Worm (Caenorhabditis elegans): ENCODE measurements around the gene sip-1.

Gene sip-1

ce11 chrIII:10512570-10512969, 6.0 kb upstream of the sip-1 start:
- TF ChIP-seq ces-1 (GFP tag; optimal IDR thresholded peaks at IDR 0.05) (peak; percentile 60), elt-3 (tag; optimal IDR thresholded peaks at IDR 0.05) (no peak)

ce11 chrIII:10505943-10506698, 480 bp downstream of the sip-1 start:
- no peak for TF ChIP-seq ztf-11 (tag; optimal IDR thresholded peaks at IDR 0.05)
- TF ChIP-seq mab-5 (tag; optimal IDR thresholded peaks at IDR 0.05): no peak
- TF ChIP-seq nhr-12 (tag; optimal IDR thresholded peaks at IDR 0.05): no peak
- TF ChIP-seq sem-2 (GFP tag; optimal IDR thresholded peaks at IDR 0.05): no peak
- no peak for TF ChIP-seq unc-39 (tag; optimal IDR thresholded peaks at IDR 0.05)
- no peak for TF ChIP-seq lsy-2 (tag; optimal IDR thresholded peaks at IDR 0.05)
- TF ChIP-seq ceh-43 (GFP tag; optimal IDR thresholded peaks at IDR 0.05): no peak
- no peak for TF ChIP-seq pha-4 (tag; optimal IDR thresholded peaks at IDR 0.05)
- TF ChIP-seq ces-1 (GFP tag; optimal IDR thresholded peaks at IDR 0.05): no peak
- no peak for TF ChIP-seq drap-1 (GFP tag; optimal IDR thresholded peaks at IDR 0.05)
- TF ChIP-seq elt-1 (tag; optimal IDR thresholded peaks at IDR 0.05; ENCODE audit: borderline replicate concordance, insufficient read depth): no peak
- no peak for TF ChIP-seq bed-3 (GFP tag; optimal IDR thresholded peaks at IDR 0.05)
- no peak for TF ChIP-seq elt-3 (tag; optimal IDR thresholded peaks at IDR 0.05)
- TF ChIP-seq nhr-237 (tag; optimal IDR thresholded peaks at IDR 0.05): no peak
- no peak for TF ChIP-seq nhr-76 (tag; optimal IDR thresholded peaks at IDR 0.05)

- TF ChIP-seq snpc-4 (tag; optimal IDR thresholded peaks at IDR 0.05) (no peak), cnd-1 (tag; optimal IDR thresholded peaks at IDR 0.05) (no peak), nhr-237 (tag; optimal IDR thresholded peaks at IDR 0.05) (peak; percentile 54), nhr-28 (tag; optimal IDR thresholded peaks at IDR 0.05) (no peak), zip-8 (tag; optimal IDR thresholded peaks at IDR 0.05) (no peak), nhr-12 (tag; optimal IDR thresholded peaks at IDR 0.05) (no peak), ceh-83 (GFP tag; optimal IDR thresholded peaks at IDR 0.05) (no peak), mep-1 (tag; optimal IDR thresholded peaks at IDR 0.05) (peak; percentile 75), ceh-39 (tag; optimal IDR thresholded peaks at IDR 0.05) (peak; percentile 49), sem-2 (GFP tag; optimal IDR thresholded peaks at IDR 0.05) (no peak), hlh-1 (tag; optimal IDR thresholded peaks at IDR 0.05) (peak; percentile 13), unc-120 (tag; optimal IDR thresholded peaks at IDR 0.05; ENCODE audit: poor library complexity, severe bottlenecking) (no peak), nhr-2 (tag; optimal IDR thresholded peaks at IDR 0.05) (no peak), pha-4 (tag; optimal IDR thresholded peaks at IDR 0.05) (peak; percentile 67), drap-1 (GFP tag; optimal IDR thresholded peaks at IDR 0.05) (no peak), lsy-2 (tag; optimal IDR thresholded peaks at IDR 0.05) (peak; percentile 34), unc-62 (GFP tag; optimal IDR thresholded peaks at IDR 0.05) (no peak), ces-1 (GFP tag; optimal IDR thresholded peaks at IDR 0.05) (peak; percentile 77), tbx-8 (GFP tag; optimal IDR thresholded peaks at IDR 0.05) (no peak), unc-39 (tag; optimal IDR thresholded peaks at IDR 0.05) (no peak), flh-1 (GFP tag; optimal IDR thresholded peaks at IDR 0.05) (no peak), blmp-1 (tag; optimal IDR thresholded peaks at IDR 0.05) (no peak), lin-13 (tag; optimal IDR thresholded peaks at IDR 0.05) (peak; percentile 49), nhr-76 (tag; optimal IDR thresholded peaks at IDR 0.05) (no peak), mab-5 (tag; optimal IDR thresholded peaks at IDR 0.05) (no peak)
Measured at ce11 chrIII:10505182-10505581, 1.4 kb downstream of the sip-1 start, which contains the start of the genes taf-11.3 and urm-1. TSS of gene taf-11.3 (minus strand) at chrIII:10505250. TSS of gene urm-1 (plus strand) at chrIII:10505480.

- no peak for TF ChIP-seq cnd-1 (tag; optimal IDR thresholded peaks at IDR 0.05)
- no peak for TF ChIP-seq mls-2 (tag; optimal IDR thresholded peaks at IDR 0.05)
- no peak for TF ChIP-seq elt-3 (tag; optimal IDR thresholded peaks at IDR 0.05)
- TF ChIP-seq nhr-28 (tag; optimal IDR thresholded peaks at IDR 0.05): no peak
- no peak for TF ChIP-seq mep-1 (tag; optimal IDR thresholded peaks at IDR 0.05)
- TF ChIP-seq zip-8 (tag; optimal IDR thresholded peaks at IDR 0.05): no peak
- TF ChIP-seq lsy-2 (tag; optimal IDR thresholded peaks at IDR 0.05): no peak
- no peak for TF ChIP-seq ces-1 (GFP tag; optimal IDR thresholded peaks at IDR 0.05)
- TF ChIP-seq nhr-2 (tag; optimal IDR thresholded peaks at IDR 0.05): no peak
- TF ChIP-seq flh-1 (GFP tag; optimal IDR thresholded peaks at IDR 0.05): no peak
- TF ChIP-seq sem-2 (GFP tag; optimal IDR thresholded peaks at IDR 0.05): no peak
- no peak for TF ChIP-seq mab-5 (tag; optimal IDR thresholded peaks at IDR 0.05)
- TF ChIP-seq nhr-12 (tag; optimal IDR thresholded peaks at IDR 0.05): no peak
Measured at ce11 chrIII:10503753-10504152, 2.8 kb downstream of the sip-1 start, which contains the start of gene rab-33. TSS of gene rab-33 (minus strand) at chrIII:10503853.

Data from whole organism, mixed stage, embryonic.